Worm (Caenorhabditis elegans) whole organism, L4 larva: ENCODE data around the gene Y39A3A.2.
"Not testable (repeated sequence)": the region's sequence is repeated elsewhere in the genome, so short reads cannot be mapped to it uniquely, and the experiment has no call there.

Source experiments
- madf-9 ChIP-seq: fragments of 200-800 bp; sonication (Bioruptor generic); conservative IDR thresholded peaks from 2 replicates; pipeline ENCODE4 v1.3.6; 2022; ENCODE audit warnings: missing genetic modification reagents, missing genetic modification characterization, missing compliant biosample characterization
- nhr-28 ChIP-seq: fragments of 150-350 bp; optimal IDR thresholded peaks from 2 replicates; lab custom pipeline; 2014; ENCODE audit warnings: missing biosample characterization, missing genetic modification characterization

- not testable (repeated sequence) for TF ChIP-seq madf-9 (GFP tag; lab: Robert Waterston, UW); nhr-28
Measured at ce11 chrIII:2013876-2014474, 43.5 kb downstream of the Y39A3A.2 start.
